Fruit fly (Drosophila melanogaster) whole organism, prepupa: ENCODE data around the gene CG32147.
A peak's percentile ranks its signal among the peaks of the same experiment; 100 is the strongest.

Source experiments
- Blimp-1 ChIP-seq: fragments of 200-800 bp; sonication (Bioruptor generic); optimal IDR thresholded peaks from 3 replicates; lab custom pipeline; 2017; ENCODE audit warnings: missing biosample characterization, missing genetic modification characterization, mild to moderate bottlenecking, moderate library complexity, missing genetic modification reagents
- CG10669 ChIP-seq: fragments of 200-800 bp; sonication (Bioruptor generic); optimal IDR thresholded peaks from 3 replicates; lab custom pipeline; 2018; ENCODE audit warnings: missing biosample characterization, mild to moderate bottlenecking, missing genetic modification characterization, moderate library complexity
- CG11294 ChIP-seq: fragments of 200-800 bp; sonication (Bioruptor generic); IDR thresholded peaks from 2 replicates; pipeline ENCODE4 v1.3.6; 2022; ENCODE audit warnings: missing biosample characterization, missing genetic modification characterization
- CG11762 ChIP-seq: fragments of 200-800 bp; sonication (Bioruptor generic); optimal IDR thresholded peaks from 3 replicates; lab custom pipeline; 2016; ENCODE audit warnings: missing biosample characterization, missing genetic modification characterization; ENCODE audit not compliant: insufficient read depth
- CG11902 ChIP-seq: fragments of 200-800 bp; sonication (Bioruptor generic); optimal IDR thresholded peaks from 3 replicates; lab custom pipeline; 2016; ENCODE audit warnings: missing biosample characterization, missing genetic modification characterization
- CG15336 ChIP-seq: fragments of 200-800 bp; sonication (Bioruptor generic); IDR thresholded peaks from 2 replicates; pipeline ENCODE4 v1.3.6; 2022; ENCODE audit warnings: missing biosample characterization, missing genetic modification characterization
- CG1621 ChIP-seq: fragments of 200-800 bp; sonication (Bioruptor generic); optimal IDR thresholded peaks from 3 replicates; lab custom pipeline; 2018; ENCODE audit warnings: missing biosample characterization, mild to moderate bottlenecking, missing genetic modification characterization
- CG16779 ChIP-seq: fragments of 200-800 bp; sonication (Bioruptor generic); optimal IDR thresholded peaks from 3 replicates; lab custom pipeline; 2017; ENCODE audit warnings: missing biosample characterization, mild to moderate bottlenecking, missing genetic modification characterization
- CG32006 ChIP-seq: fragments of 200-800 bp; sonication (Bioruptor generic); optimal IDR thresholded peaks from 3 replicates; lab custom pipeline; 2017; ENCODE audit warnings: missing biosample characterization, mild to moderate bottlenecking, missing genetic modification characterization
- CG34406 ChIP-seq: fragments of 200-800 bp; sonication (Bioruptor generic); optimal IDR thresholded peaks from 3 replicates; lab custom pipeline; 2016; ENCODE audit warnings: missing biosample characterization, missing genetic modification characterization
- CG3919 ChIP-seq: fragments of 200-800 bp; sonication (Bioruptor generic); optimal IDR thresholded peaks from 3 replicates; lab custom pipeline; 2016; ENCODE audit warnings: missing biosample characterization, missing genetic modification characterization
- CG6163 ChIP-seq: fragments of 200-800 bp; sonication (Bioruptor generic); IDR thresholded peaks from 3 replicates; pipeline ENCODE4 v1.3.6; 2022; ENCODE audit warnings: missing biosample characterization, missing genetic modification characterization
- CG6792 ChIP-seq: fragments of 200-800 bp; sonication (Bioruptor generic); optimal IDR thresholded peaks from 3 replicates; lab custom pipeline; 2016; ENCODE audit warnings: missing biosample characterization, missing genetic modification characterization
- CG7368 ChIP-seq: fragments of 200-800 bp; sonication (Bioruptor generic); optimal IDR thresholded peaks from 3 replicates; lab custom pipeline; 2016; ENCODE audit warnings: missing biosample characterization, missing genetic modification characterization
- CG8119 ChIP-seq: fragments of 200-800 bp; sonication (Bioruptor generic); IDR thresholded peaks from 3 replicates; pipeline ENCODE4 v1.3.6; 2022; ENCODE audit warnings: missing biosample characterization, missing genetic modification characterization
- CG8319 ChIP-seq: fragments of 200-800 bp; sonication (Bioruptor generic); optimal IDR thresholded peaks from 3 replicates; lab custom pipeline; 2016; ENCODE audit warnings: missing biosample characterization, missing genetic modification characterization
- CG8632 ChIP-seq: fragments of 200-800 bp; sonication (Bioruptor generic); optimal IDR thresholded peaks from 3 replicates; lab custom pipeline; 2016; ENCODE audit warnings: missing biosample characterization, missing genetic modification characterization
- CG9139 ChIP-seq: fragments of 200-800 bp; sonication (Bioruptor generic); optimal IDR thresholded peaks from 3 replicates; lab custom pipeline; 2017; ENCODE audit warnings: missing biosample characterization, mild to moderate bottlenecking, missing genetic modification characterization
- Eip75B ChIP-seq: fragments of 200-800 bp; sonication (Bioruptor generic); optimal IDR thresholded peaks from 3 replicates; lab custom pipeline; 2016; ENCODE audit warnings: missing biosample characterization, missing genetic modification characterization
- Eip78C ChIP-seq: fragments of 200-800 bp; sonication (Bioruptor generic); peaks from one replicate; lab custom pipeline; 2016; ENCODE audit warnings: missing biosample characterization, missing genetic modification characterization
- Eip93F ChIP-seq: fragments of 200-800 bp; sonication (Bioruptor generic); optimal IDR thresholded peaks from 2 replicates; lab custom pipeline; 2016; ENCODE audit warnings: missing biosample characterization, mild to moderate bottlenecking, missing genetic modification characterization
- Ets21C ChIP-seq: fragments of 200-800 bp; sonication (Bioruptor generic); optimal IDR thresholded peaks from 3 replicates; lab custom pipeline; 2016; ENCODE audit warnings: missing biosample characterization, missing genetic modification characterization
- Hr38 ChIP-seq: sonication (Bioruptor generic); optimal IDR thresholded peaks from 2 replicates; lab custom pipeline; 2016; ENCODE audit warnings: missing biosample characterization, missing genetic modification characterization
- Hr39 ChIP-seq: fragments of 200-800 bp; sonication (Bioruptor generic); optimal IDR thresholded peaks from 2 replicates; lab custom pipeline; 2016; ENCODE audit warnings: missing biosample characterization, missing genetic modification characterization
- Hr4 ChIP-seq: fragments of 200-800 bp; sonication (Bioruptor generic); optimal IDR thresholded peaks from 3 replicates; lab custom pipeline; 2016; ENCODE audit warnings: missing biosample characterization, missing genetic modification characterization
- Lpt ChIP-seq: fragments of 200-800 bp; sonication (Bioruptor generic); optimal IDR thresholded peaks from 3 replicates; lab custom pipeline; 2016; ENCODE audit warnings: missing biosample characterization, missing genetic modification characterization
- Met ChIP-seq: fragments of 200-800 bp; sonication (Bioruptor generic); optimal IDR thresholded peaks from 3 replicates; lab custom pipeline; 2016; ENCODE audit warnings: missing biosample characterization, missing genetic modification characterization
- OdsH ChIP-seq: fragments of 200-800 bp; sonication (Bioruptor generic); optimal IDR thresholded peaks from 3 replicates; lab custom pipeline; 2016; ENCODE audit warnings: missing biosample characterization, missing genetic modification characterization
- Smox ChIP-seq: fragments of 200-800 bp; sonication (Bioruptor generic); optimal IDR thresholded peaks from 3 replicates; lab custom pipeline; 2016; ENCODE audit warnings: missing biosample characterization, missing genetic modification characterization
- Sox102F ChIP-seq: fragments of 200-800 bp; sonication (Bioruptor generic); optimal IDR thresholded peaks from 2 replicates; lab custom pipeline; 2016; ENCODE audit warnings: missing biosample characterization, mild to moderate bottlenecking, missing genetic modification characterization
- Sox14 ChIP-seq: fragments of 200-800 bp; sonication (Bioruptor generic); optimal IDR thresholded peaks from 3 replicates; lab custom pipeline; 2016; ENCODE audit warnings: missing biosample characterization, missing genetic modification characterization
- Sox15 ChIP-seq: fragments of 200-800 bp; sonication (Bioruptor generic); optimal IDR thresholded peaks from 3 replicates; lab custom pipeline; 2016; ENCODE audit warnings: missing biosample characterization, missing genetic modification characterization
- acj6 ChIP-seq: fragments of 200-800 bp; sonication (Bioruptor generic); optimal IDR thresholded peaks from 3 replicates; lab custom pipeline; 2016; ENCODE audit warnings: missing biosample characterization, missing genetic modification characterization
- dac ChIP-seq: fragments of 200-800 bp; sonication (Bioruptor generic); optimal IDR thresholded peaks from 2 replicates; lab custom pipeline; 2017; ENCODE audit warnings: missing biosample characterization, mild to moderate bottlenecking, missing genetic modification characterization
- dsx ChIP-seq: fragments of 200-800 bp; optimal IDR thresholded peaks from 3 replicates; lab custom pipeline; 2019; ENCODE audit warnings: missing biosample characterization, mild to moderate bottlenecking, missing genetic modification characterization, moderate library complexity; ENCODE audit not compliant: poor library complexity, severe bottlenecking
- esn ChIP-seq: fragments of 200-800 bp; sonication (Bioruptor generic); optimal IDR thresholded peaks from 2 replicates; lab custom pipeline; 2016; ENCODE audit warnings: missing biosample characterization, mild to moderate bottlenecking, missing genetic modification characterization, moderate library complexity
- fd59A ChIP-seq: fragments of 200-800 bp; sonication (Bioruptor generic); optimal IDR thresholded peaks from 2 replicates; lab custom pipeline; 2017; ENCODE audit warnings: missing biosample characterization, mild to moderate bottlenecking, missing genetic modification characterization, missing genetic modification reagents
- fkh ChIP-seq: fragments of 200-800 bp; sonication (Bioruptor generic); optimal IDR thresholded peaks from 3 replicates; lab custom pipeline; 2017; ENCODE audit warnings: missing biosample characterization, mild to moderate bottlenecking, missing genetic modification characterization, moderate library complexity
- lz ChIP-seq: fragments of 200-800 bp; sonication (Bioruptor generic); optimal IDR thresholded peaks from 3 replicates; lab custom pipeline; 2016; ENCODE audit warnings: missing biosample characterization, missing genetic modification characterization
- net ChIP-seq: fragments of 200-800 bp; sonication (Bioruptor generic); optimal IDR thresholded peaks from 3 replicates; lab custom pipeline; 2016; ENCODE audit warnings: missing biosample characterization, missing genetic modification characterization
- pdm3 ChIP-seq: fragments of 200-800 bp; sonication (Bioruptor generic); optimal IDR thresholded peaks from 3 replicates; lab custom pipeline; 2016; ENCODE audit warnings: missing biosample characterization, missing genetic modification characterization
- spab ChIP-seq: fragments of 200-800 bp; sonication (Bioruptor generic); optimal IDR thresholded peaks from 2 replicates; lab custom pipeline; 2017; ENCODE audit warnings: missing biosample characterization, mild to moderate bottlenecking, missing genetic modification characterization, missing genetic modification reagents
- ss ChIP-seq, 2 experiments: fragments of 200-800 bp; sonication (Bioruptor generic); optimal IDR thresholded peaks; 2 replicates in 1 of 2; 3 replicates in 1 of 2; lab custom pipeline; 2017 to 2018; ENCODE audit warnings: mild to moderate bottlenecking in 2 of 2, missing biosample characterization in 2 of 2, missing genetic modification characterization in 2 of 2, moderate library complexity in 1 of 2
- svp ChIP-seq: fragments of 200-800 bp; sonication (Bioruptor generic); peaks from one replicate; lab custom pipeline; 2016; ENCODE audit warnings: missing biosample characterization, missing genetic modification characterization
- vri ChIP-seq: fragments of 200-800 bp; sonication (Bioruptor generic); optimal IDR thresholded peaks from 3 replicates; lab custom pipeline; 2016; ENCODE audit warnings: missing biosample characterization, mild to moderate bottlenecking, missing genetic modification characterization

The CG32147 gene

dm6 chr3L:15104849-15105555 lies 38.9 kb downstream of the CG32147 start (continued):
- TF ChIP-seq CG1621 (peak; percentile 85), Eip78C (peak; percentile 99), Ets21C (GFP tag; lab: Kevin White, UChicago) (peak; percentile 92), CG8632 (GFP tag; lab: Kevin White, UChicago) (peak; percentile 89), CG34406 (GFP tag; lab: Kevin White, UChicago) (peak; percentile 92), CG11294 (peak; percentile 83), svp (GFP tag; lab: Kevin White, UChicago) (peak; percentile 96), Smox (GFP tag; lab: Kevin White, UChicago) (peak; percentile 92), Hr4 (GFP tag; lab: Kevin White, UChicago) (peak; percentile 97), dac (GFP tag; lab: Kevin White, UChicago) (peak; percentile 87), Eip93F (GFP tag; lab: Kevin White, UChicago) (peak; percentile 88), vri (GFP tag; lab: Kevin White, UChicago) (peak; percentile 83), CG11902 (peak; percentile 91), spab (GFP tag; lab: Kevin White, UChicago) (peak; percentile 85), CG10669 (GFP tag; lab: Kevin White, UChicago) (peak; percentile 87), CG15336 (GFP tag; lab: Robert Waterston, UW) (peak; percentile 94), CG6163 (GFP tag; lab: Robert Waterston, UW) (peak; percentile 84), CG16779 (peak; percentile 85), ss (GFP tag; optimal IDR thresholded peaks at IDR 0.05; lab: Kevin White, UChicago) (peak; percentile 68 to 92), CG9139 (GFP tag; lab: Kevin White, UChicago) (peak; percentile 65)

DNA sequence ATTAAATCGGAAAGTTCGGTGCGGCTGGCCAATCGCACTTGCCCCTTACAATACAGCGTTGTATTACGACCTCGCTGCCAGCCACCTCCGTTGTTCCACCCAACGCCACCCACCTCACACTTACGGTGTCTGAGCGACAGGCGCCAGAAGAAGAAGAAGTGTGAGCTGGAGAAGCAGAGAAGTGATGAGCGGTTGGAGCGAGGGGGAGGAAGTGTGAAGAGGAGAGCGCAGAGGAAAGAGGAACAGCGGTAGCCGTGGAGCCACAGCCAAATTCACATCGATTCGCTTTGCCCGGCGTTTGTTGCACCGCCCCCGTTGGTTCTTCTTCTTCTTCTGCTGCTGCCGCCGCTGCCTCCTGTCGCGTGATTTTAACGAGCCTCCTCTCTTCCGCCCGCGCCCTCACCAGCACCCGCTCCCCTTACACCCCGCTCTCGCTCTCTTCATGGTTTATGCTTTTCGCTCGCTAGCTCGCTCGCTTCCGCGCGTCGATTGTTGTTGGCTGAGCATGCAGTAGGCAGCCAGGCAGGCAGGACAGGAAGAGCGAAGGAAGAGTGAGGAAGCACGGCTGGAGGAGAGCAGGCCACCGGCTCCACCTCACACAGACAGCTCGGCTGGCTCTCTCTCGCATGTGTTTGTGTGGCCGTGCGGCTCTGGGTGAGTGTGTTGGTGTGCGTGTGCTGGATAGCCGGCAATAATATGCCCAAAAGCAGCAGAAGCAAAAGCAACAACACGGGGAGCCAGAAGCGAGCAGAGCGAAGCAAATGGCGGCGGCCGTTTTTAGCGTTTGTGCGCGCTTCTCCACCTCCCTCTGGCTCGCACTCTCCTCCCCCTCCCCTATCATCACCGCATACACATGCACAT lies 39.6 kb downstream of the CG32147 start:
- TF ChIP-seq Lpt (GFP tag; lab: Kevin White, UChicago) = peak; percentile 37
- TF ChIP-seq acj6 (GFP tag; lab: Kevin White, UChicago) = no peak
- peak; percentile 42 for TF ChIP-seq net (GFP tag; lab: Kevin White, UChicago)
- TF ChIP-seq CG6163 (GFP tag; lab: Robert Waterston, UW) = peak; percentile 17; the same call in 1 of the 3 replicates
- TF ChIP-seq vri (GFP tag; lab: Kevin White, UChicago) = no peak
- no peak for TF ChIP-seq CG11762 (GFP tag; lab: Kevin White, UChicago)
- TF ChIP-seq Smox (GFP tag; lab: Kevin White, UChicago) = no peak
- TF ChIP-seq lz = no peak
- no peak for TF ChIP-seq dac (GFP tag; lab: Kevin White, UChicago)
- no peak for TF ChIP-seq CG8119 (GFP tag; lab: Robert Waterston, UW)
- TF ChIP-seq CG11902 = no peak
- TF ChIP-seq svp (GFP tag; lab: Kevin White, UChicago) = peak; percentile 72
- TF ChIP-seq fd59A (GFP tag; lab: Kevin White, UChicago) = no peak
- no peak for TF ChIP-seq Sox14 (GFP tag; lab: Kevin White, UChicago)
- TF ChIP-seq Sox15 (GFP tag; lab: Kevin White, UChicago) = no peak
- no peak for TF ChIP-seq spab (GFP tag; lab: Kevin White, UChicago)
- no peak for TF ChIP-seq Hr4 (GFP tag; lab: Kevin White, UChicago)
- no peak for TF ChIP-seq Hr39 (GFP tag; lab: Kevin White, UChicago)
- TF ChIP-seq OdsH (GFP tag; lab: Kevin White, UChicago) = no peak
- TF ChIP-seq Hr38 (GFP tag; lab: Kevin White, UChicago) = no peak
- TF ChIP-seq Blimp-1 (GFP tag; lab: Kevin White, UChicago) = peak; percentile 2
- no peak for TF ChIP-seq CG16779
- TF ChIP-seq dsx = no peak
- TF ChIP-seq CG6792 (GFP tag; lab: Kevin White, UChicago) = no peak
- peak; percentile 8 for TF ChIP-seq CG9139 (GFP tag; lab: Kevin White, UChicago)
- peak; percentile 17 for TF ChIP-seq Met (GFP tag; lab: Kevin White, UChicago)
- TF ChIP-seq CG34406 (GFP tag; lab: Kevin White, UChicago) = peak; percentile 10
- TF ChIP-seq CG3919 (GFP tag; lab: Kevin White, UChicago) = no peak
- no peak for TF ChIP-seq pdm3 (GFP tag; lab: Kevin White, UChicago)
- TF ChIP-seq CG7368 (GFP tag; lab: Kevin White, UChicago) = no peak
- peak; percentile 10 for TF ChIP-seq Eip75B (GFP tag; lab: Kevin White, UChicago)
- TF ChIP-seq CG8319 (GFP tag; lab: Kevin White, UChicago) = no peak
- no peak for TF ChIP-seq CG32006 (GFP tag; lab: Kevin White, UChicago)
- TF ChIP-seq CG11294 = no peak
- TF ChIP-seq fkh (GFP tag; lab: Kevin White, UChicago) = no peak
- TF ChIP-seq ss (GFP tag; optimal IDR thresholded peaks at IDR 0.05; lab: Kevin White, UChicago) = peak; percentile 26 to 76
- TF ChIP-seq Sox102F (GFP tag; lab: Kevin White, UChicago) = no peak
- no peak for TF ChIP-seq esn (GFP tag; lab: Kevin White, UChicago)
